Worm (Caenorhabditis elegans) whole organism, L2 larva: ENCODE data around the gene C08E8.9.

Experiments
- C34F6.9 ChIP-seq: fragments of 150-350 bp; optimal IDR thresholded peaks from 2 replicates; lab custom pipeline; 2014; ENCODE audit warnings: missing biosample characterization, missing genetic modification characterization
- ZK546.5 ChIP-seq: sonication (generic microtip); optimal IDR thresholded peaks from 2 replicates; lab custom pipeline; 2017; ENCODE audit warnings: missing biosample characterization, missing genetic modification characterization
- ama-1 ChIP-seq: fragments of 150-350 bp; optimal IDR thresholded peaks from 2 replicates; lab custom pipeline; 2018; ENCODE audit warnings: inconsistent platforms
- ceh-82 ChIP-seq: fragments of 150-350 bp; optimal IDR thresholded peaks from 2 replicates; lab custom pipeline; 2014; ENCODE audit warnings: missing biosample characterization, missing genetic modification characterization
- egl-27 ChIP-seq: sonication (generic microtip); optimal IDR thresholded peaks from 3 replicates; lab custom pipeline; 2017; ENCODE audit warnings: missing biosample characterization, missing genetic modification reagents, missing genetic modification characterization
- elt-3 ChIP-seq: sonication (generic microtip); optimal IDR thresholded peaks from 2 replicates; lab custom pipeline; 2017; ENCODE audit warnings: missing biosample characterization, missing genetic modification characterization
- lsy-2 ChIP-seq, 2 experiments: fragments of 150-350 bp in 1 of 2; sonication (generic microtip) in 1 of 2; optimal IDR thresholded peaks; 2 replicates each; lab custom pipeline; 2014 to 2017; ENCODE audit warnings: missing biosample characterization in 2 of 2, missing genetic modification characterization in 2 of 2
- nhr-12 ChIP-seq: fragments of 150-350 bp; optimal IDR thresholded peaks from 2 replicates; lab custom pipeline; 2014; ENCODE audit warnings: missing biosample characterization, missing genetic modification characterization
- skn-1 ChIP-seq: sonication (generic microtip); optimal IDR thresholded peaks from 2 replicates; lab custom pipeline; 2017; ENCODE audit warnings: missing biosample characterization, missing genetic modification characterization
- unc-55 ChIP-seq: fragments of 150-350 bp; sonication (generic microtip); optimal IDR thresholded peaks from 3 replicates; lab custom pipeline; 2014; ENCODE audit warnings: missing biosample characterization, missing genetic modification reagents, missing genetic modification characterization
- unc-62 ChIP-seq: fragments of 150-350 bp; optimal IDR thresholded peaks from 2 replicates; lab custom pipeline; 2014; ENCODE audit warnings: missing biosample characterization, missing genetic modification reagents, missing genetic modification characterization
- ztf-11 ChIP-seq: sonication (generic microtip); optimal IDR thresholded peaks from 2 replicates; lab custom pipeline; 2017; ENCODE audit warnings: missing biosample characterization, missing genetic modification characterization
- ztf-4 ChIP-seq: fragments of 150-350 bp; optimal IDR thresholded peaks from 2 replicates; lab custom pipeline; 2014; ENCODE audit warnings: missing biosample characterization, missing genetic modification characterization

ce11 chrV:18395649-18396048 lies 31.0 kb downstream of the C08E8.9 start, which contains the start of gene Y51A2B.9:
- TF ChIP-seq ceh-82 (tag; lab: Kevin White, UChicago) (no peak), ZK546.5 (no peak), egl-27 (tag; lab: Kevin White, UChicago) (no peak), ztf-4 (tag; lab: Kevin White, UChicago) (no peak), unc-62 (GFP tag; lab: Kevin White, UChicago) (no peak), skn-1 (no peak), ama-1 (lab: Kevin White, UChicago) (no peak), C34F6.9 (tag; lab: Kevin White, UChicago) (no peak), unc-55 (GFP tag; lab: Kevin White, UChicago) (no peak), lsy-2 (tag; optimal IDR thresholded peaks at IDR 0.05; lab: Kevin White, UChicago) (no peak), nhr-12 (tag; lab: Kevin White, UChicago) (no peak), elt-3 (tag; lab: Kevin White, UChicago) (no peak), ztf-11 (tag; lab: Kevin White, UChicago) (no peak)
